Fruit fly (Drosophila melanogaster): Measurements from ENCODE around the gene FER.
A peak's percentile ranks its signal among the peaks of the same experiment; 100 is the strongest.

The FER gene

dm6 chr3R:9340425-9341188, 53.7 kb downstream of the FER start (continued):
- TF ChIP-seq NC2β (GFP tag; optimal IDR thresholded peaks at IDR 0.05) = peak; percentile 41
- TF ChIP-seq B-H1 (GFP tag; IDR thresholded peaks at IDR 0.05) = peak; percentile 55; the same call in 2 of the 3 replicates
- no peak for TF ChIP-seq Poxn (GFP tag; IDR thresholded peaks at IDR 0.05)
- TF ChIP-seq sens-2 (GFP tag; IDR thresholded peaks at IDR 0.05) = no peak
- TF ChIP-seq Six4 (GFP tag; optimal IDR thresholded peaks at IDR 0.05) = peak; percentile 77
- peak; percentile 53 for TF ChIP-seq MTF-1 (GFP tag; optimal IDR thresholded peaks at IDR 0.05; ENCODE audit: borderline replicate concordance)
- peak; percentile 50 for TF ChIP-seq stwl (tag; optimal IDR thresholded peaks at IDR 0.05)
- TF ChIP-seq CG10321 (GFP tag; IDR thresholded peaks at IDR 0.05) = peak; percentile 67
- peak; percentile 81 for TF ChIP-seq tap (tag; optimal IDR thresholded peaks at IDR 0.05)
- peak; percentile 60 for TF ChIP-seq sd (tag; optimal IDR thresholded peaks at IDR 0.05)
- TF ChIP-seq CG30431 (GFP tag; optimal IDR thresholded peaks at IDR 0.05) = peak; percentile 80
- peak; percentile 72 for TF ChIP-seq CG18011 (GFP tag; optimal IDR thresholded peaks at IDR 0.05)
- TF ChIP-seq Hand (GFP tag; optimal IDR thresholded peaks at IDR 0.05) = peak; percentile 81
- TF ChIP-seq CG11456 (GFP tag; IDR thresholded peaks at IDR 0.05) = peak; percentile 81
- TF ChIP-seq CG7987 (GFP tag; optimal IDR thresholded peaks at IDR 0.05) = peak; percentile 83
- peak; percentile 81 for TF ChIP-seq CG1529 (GFP tag; optimal IDR thresholded peaks at IDR 0.05)
- TF ChIP-seq Blimp-1 (GFP tag; optimal IDR thresholded peaks at IDR 0.05) = peak; percentile 83
- peak; percentile 47 for TF ChIP-seq Adf1 (GFP tag; IDR thresholded peaks at IDR 0.05)
- TF ChIP-seq ind (GFP tag; optimal IDR thresholded peaks at IDR 0.05) = peak; percentile 92
- no peak for TF ChIP-seq CG12236 (GFP tag; optimal IDR thresholded peaks at IDR 0.05)
- peak; percentile 70 for TF ChIP-seq CG16779 (GFP tag; IDR thresholded peaks at IDR 0.05)
- peak; percentile 91 for TF ChIP-seq HmgZ (tag; optimal IDR thresholded peaks at IDR 0.05)
- peak; percentile 92 for TF ChIP-seq Oli (tag; optimal IDR thresholded peaks at IDR 0.05)
- TF ChIP-seq her (GFP tag; optimal IDR thresholded peaks at IDR 0.05) = peak; percentile 74
- peak; percentile 88 for TF ChIP-seq phol (tag; optimal IDR thresholded peaks at IDR 0.05)
- TF ChIP-seq zf30C (GFP tag; optimal IDR thresholded peaks at IDR 0.05) = no peak
- peak; percentile 54 for TF ChIP-seq ERR (GFP tag; optimal IDR thresholded peaks at IDR 0.05)
- TF ChIP-seq unc-4 (GFP tag; IDR thresholded peaks at IDR 0.05; ENCODE audit: partially characterized antibody) = no peak
- TF ChIP-seq hbn (GFP tag; IDR thresholded peaks at IDR 0.05; ENCODE audit: partially characterized antibody) = no peak
- TF ChIP-seq Hsf (GFP tag; optimal IDR thresholded peaks at IDR 0.05) = peak; percentile 71
- no peak for TF ChIP-seq CG13287 (GFP tag; IDR thresholded peaks at IDR 0.05; ENCODE audit: partially characterized antibody)
- TF ChIP-seq NK7.1 (GFP tag; optimal IDR thresholded peaks at IDR 0.05) = no peak
- TF ChIP-seq CG17612 (GFP tag; IDR thresholded peaks at IDR 0.05) = peak; percentile 67
- TF ChIP-seq CG33557 (GFP tag; optimal IDR thresholded peaks at IDR 0.05) = peak; percentile 84
- TF ChIP-seq CG9876 (GFP tag; optimal IDR thresholded peaks at IDR 0.05) = peak; percentile 46
- no peak; the same call in 1 of the 2 replicates for TF ChIP-seq GATAe (GFP tag; conservative IDR thresholded peaks at IDR 0.05)
- TF ChIP-seq CG17359 (tag; optimal IDR thresholded peaks at IDR 0.05) = peak; percentile 91
- TF ChIP-seq so (GFP tag; IDR thresholded peaks at IDR 0.05) = peak; percentile 57; the same call in 1 of the 3 replicates
- TF ChIP-seq CG33213 (GFP tag; optimal IDR thresholded peaks at IDR 0.05) = peak; percentile 31
- peak; percentile 64 for TF ChIP-seq CG12071 (GFP tag; optimal IDR thresholded peaks at IDR 0.05)
- TF ChIP-seq PHDP (tag; optimal IDR thresholded peaks at IDR 0.05) = peak; percentile 90
- TF ChIP-seq Stat92E (GFP tag; optimal IDR thresholded peaks at IDR 0.05) = no peak
- TF ChIP-seq yki (optimal IDR thresholded peaks at IDR 0.05) = no peak
- no peak for TF ChIP-seq CG43689 (GFP tag; IDR thresholded peaks at IDR 0.05)
- TF ChIP-seq CG2712 (tag; optimal IDR thresholded peaks at IDR 0.05) = peak; percentile 93
- TF ChIP-seq HLH54F (GFP tag; optimal IDR thresholded peaks at IDR 0.05) = peak; percentile 80
- peak; percentile 70 for TF ChIP-seq CG7786 (GFP tag; optimal IDR thresholded peaks at IDR 0.05)
- peak; percentile 84 for TF ChIP-seq tin (GFP tag; optimal IDR thresholded peaks at IDR 0.05)
- peak; percentile 85 for TF ChIP-seq CG3847 (GFP tag; IDR thresholded peaks at IDR 0.05)

Data from whole organism, embryonic.